Fruit fly (Drosophila melanogaster) whole organism, prepupa: ENCODE results near the gene CG11693.

Experiments
- Blimp-1 ChIP-seq: fragments of 200-800 bp; sonication (Bioruptor generic); optimal IDR thresholded peaks from 3 replicates; lab custom pipeline; 2017; ENCODE audit warnings: missing biosample characterization, missing genetic modification characterization, mild to moderate bottlenecking, moderate library complexity, missing genetic modification reagents
- CG8319 ChIP-seq: fragments of 200-800 bp; sonication (Bioruptor generic); optimal IDR thresholded peaks from 3 replicates; lab custom pipeline; 2016; ENCODE audit warnings: missing biosample characterization, missing genetic modification characterization
- Eip75B ChIP-seq: fragments of 200-800 bp; sonication (Bioruptor generic); optimal IDR thresholded peaks from 3 replicates; lab custom pipeline; 2016; ENCODE audit warnings: missing biosample characterization, missing genetic modification characterization
- Eip78C ChIP-seq: fragments of 200-800 bp; sonication (Bioruptor generic); peaks from one replicate; lab custom pipeline; 2016; ENCODE audit warnings: missing biosample characterization, missing genetic modification characterization
- Hr39 ChIP-seq: fragments of 200-800 bp; sonication (Bioruptor generic); optimal IDR thresholded peaks from 2 replicates; lab custom pipeline; 2016; ENCODE audit warnings: missing biosample characterization, missing genetic modification characterization
- Lpt ChIP-seq: fragments of 200-800 bp; sonication (Bioruptor generic); optimal IDR thresholded peaks from 3 replicates; lab custom pipeline; 2016; ENCODE audit warnings: missing biosample characterization, missing genetic modification characterization
- OdsH ChIP-seq: fragments of 200-800 bp; sonication (Bioruptor generic); optimal IDR thresholded peaks from 3 replicates; lab custom pipeline; 2016; ENCODE audit warnings: missing biosample characterization, missing genetic modification characterization
- cyc ChIP-seq: fragments of 200-800 bp; sonication (Bioruptor generic); optimal IDR thresholded peaks from 3 replicates; lab custom pipeline; 2016; ENCODE audit warnings: missing biosample characterization, missing genetic modification characterization
- fd59A ChIP-seq: fragments of 200-800 bp; sonication (Bioruptor generic); optimal IDR thresholded peaks from 2 replicates; lab custom pipeline; 2017; ENCODE audit warnings: missing biosample characterization, mild to moderate bottlenecking, missing genetic modification characterization, missing genetic modification reagents
- net ChIP-seq: fragments of 200-800 bp; sonication (Bioruptor generic); optimal IDR thresholded peaks from 3 replicates; lab custom pipeline; 2016; ENCODE audit warnings: missing biosample characterization, missing genetic modification characterization
- pdm3 ChIP-seq: fragments of 200-800 bp; sonication (Bioruptor generic); optimal IDR thresholded peaks from 3 replicates; lab custom pipeline; 2016; ENCODE audit warnings: missing biosample characterization, missing genetic modification characterization

DNA sequence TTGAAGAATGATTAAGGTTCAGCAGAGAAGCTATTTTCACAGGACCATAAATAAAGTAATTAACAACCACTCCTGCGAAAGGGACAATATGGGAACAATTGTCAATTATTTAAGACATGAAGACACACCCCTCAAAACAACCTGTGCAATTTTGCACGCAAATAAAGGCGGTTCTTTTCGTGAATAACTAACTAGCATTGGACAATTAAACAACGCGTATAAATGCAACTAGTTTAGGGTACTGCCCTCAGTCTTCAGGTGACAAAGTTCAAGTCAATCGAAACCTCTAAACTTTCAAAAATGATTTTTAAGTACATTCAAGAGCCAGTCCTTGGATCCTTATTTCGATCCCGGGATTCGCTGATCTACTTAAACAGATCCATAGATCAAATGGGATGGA lies 10.9 kb upstream of the CG11693 start, which contains the start of gene Or85a:
- TF ChIP-seq cyc (no peak), OdsH (GFP tag; lab: Kevin White, UChicago) (no peak), net (GFP tag; lab: Kevin White, UChicago) (no peak), CG8319 (GFP tag; lab: Kevin White, UChicago) (no peak), pdm3 (GFP tag; lab: Kevin White, UChicago) (no peak), fd59A (GFP tag; lab: Kevin White, UChicago) (no peak), Eip78C (GFP tag; lab: Kevin White, UChicago) (no peak), Eip75B (GFP tag; lab: Kevin White, UChicago) (no peak), Hr39 (GFP tag; lab: Kevin White, UChicago) (no peak), Lpt (GFP tag; lab: Kevin White, UChicago) (no peak), Blimp-1 (GFP tag; lab: Kevin White, UChicago) (no peak)
